Worm (Caenorhabditis elegans): ENCODE measurements around the gene ser-2.
A peak's percentile ranks its signal among the peaks of the same experiment; 100 is the strongest.

The ser-2 gene

DNA sequence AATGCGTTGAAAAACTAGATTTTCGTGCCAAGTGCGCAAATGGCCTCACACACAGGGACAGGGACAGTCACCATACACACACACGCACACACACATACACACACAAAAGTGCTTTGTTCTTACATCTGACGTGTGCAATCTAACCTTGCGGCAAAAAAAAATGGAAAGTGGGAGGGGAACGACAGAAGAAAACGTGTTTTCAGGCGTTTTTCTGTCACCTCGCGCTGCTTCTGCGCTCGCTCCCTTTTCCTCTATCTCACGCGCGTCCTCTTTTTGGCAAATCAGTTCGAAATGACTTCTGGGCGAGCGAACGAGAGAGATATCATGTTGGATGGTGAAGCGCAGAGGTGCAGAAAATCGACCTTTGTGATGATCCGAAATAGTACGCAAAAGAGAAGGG, 28.7 kb downstream of the ser-2 start (continued):
- no peak for TF ChIP-seq ets-5 (GFP tag; IDR thresholded peaks at IDR 0.05)
- TF ChIP-seq pag-3 (tag; optimal IDR thresholded peaks at IDR 0.05; ENCODE audit: borderline replicate concordance, insufficient read depth) = no peak
- no peak for TF ChIP-seq aha-1 (tag; optimal IDR thresholded peaks at IDR 0.05)
- no peak for TF ChIP-seq pqm-1 (tag; optimal IDR thresholded peaks at IDR 0.05)
- TF ChIP-seq fkh-4 (tag; optimal IDR thresholded peaks at IDR 0.05; ENCODE audit: borderline replicate concordance) = no peak
- no peak for TF ChIP-seq nhr-47 (tag; optimal IDR thresholded peaks at IDR 0.05)
- peak in 1 of 2 experiments; percentile 9 for TF ChIP-seq lsy-2 (tag; optimal IDR thresholded peaks at IDR 0.05)
- TF ChIP-seq Y116A8C.19 (tag; optimal IDR thresholded peaks at IDR 0.05; ENCODE audit: borderline replicate concordance) = no peak
- TF ChIP-seq ztf-11 (tag; optimal IDR thresholded peaks at IDR 0.05) = no peak
- no peak for TF ChIP-seq sox-4 (tag; optimal IDR thresholded peaks at IDR 0.05)
- no peak for TF ChIP-seq zag-1 (tag; optimal IDR thresholded peaks at IDR 0.05)
- TF ChIP-seq nhr-76 (tag; optimal IDR thresholded peaks at IDR 0.05) = no peak
- TF ChIP-seq sup-37 (GFP tag; optimal IDR thresholded peaks at IDR 0.05) = no peak
- TF ChIP-seq snpc-4 (tag; optimal IDR thresholded peaks at IDR 0.05) = no peak
- peak; percentile 36 for TF ChIP-seq nhr-77 (tag; optimal IDR thresholded peaks at IDR 0.05)
- peak in 1 of 2 experiments; percentile 11 for TF ChIP-seq efl-1 (optimal IDR thresholded peaks at IDR 0.05)
- TF ChIP-seq efl-1 (GFP tag; optimal IDR thresholded peaks at IDR 0.05 in 1 of 2) = peak in 1 of 2 experiments; percentile 92
- no peak for TF ChIP-seq pax-3 (tag; optimal IDR thresholded peaks at IDR 0.05)
- peak; percentile 3 for TF ChIP-seq C16A3.4 (tag; optimal IDR thresholded peaks at IDR 0.05)
- TF ChIP-seq nhr-12 (tag; optimal IDR thresholded peaks at IDR 0.05) = no peak
- no peak for TF ChIP-seq zip-4 (GFP tag; optimal IDR thresholded peaks at IDR 0.05)
- no peak for TF ChIP-seq lin-15B (tag; optimal IDR thresholded peaks at IDR 0.05)
- no peak for TF ChIP-seq F16B12.6 (tag; optimal IDR thresholded peaks at IDR 0.05)
- TF ChIP-seq snu-23 (GFP tag; optimal IDR thresholded peaks at IDR 0.05) = peak; percentile 18
- TF ChIP-seq tbx-2 (tag; optimal IDR thresholded peaks at IDR 0.05) = no peak
- TF ChIP-seq ceh-90 (tag; optimal IDR thresholded peaks at IDR 0.05) = no peak
- no peak for TF ChIP-seq dsc-1 (tag; optimal IDR thresholded peaks at IDR 0.05)
- peak in 1 of 2 experiments; percentile 47 for TF ChIP-seq mdl-1 (tag; optimal IDR thresholded peaks at IDR 0.05)
- no peak for TF ChIP-seq xbp-1 (tag; optimal IDR thresholded peaks at IDR 0.05)
- TF ChIP-seq alr-1 (tag; optimal IDR thresholded peaks at IDR 0.05; ENCODE audit: borderline replicate concordance) = no peak
- no peak for TF ChIP-seq skn-1 (tag; optimal IDR thresholded peaks at IDR 0.05)
- TF ChIP-seq unc-86 (tag; optimal IDR thresholded peaks at IDR 0.05) = no peak
- peak; percentile 35 for TF ChIP-seq nhr-71 (tag; optimal IDR thresholded peaks at IDR 0.05)
- TF ChIP-seq ces-1 (GFP tag; optimal IDR thresholded peaks at IDR 0.05) = no peak
- TF ChIP-seq unc-98 (GFP tag; IDR thresholded peaks at IDR 0.05) = no peak
- no peak for TF ChIP-seq nhr-11 (tag; optimal IDR thresholded peaks at IDR 0.05)
- TF ChIP-seq lin-35 (GFP tag; optimal IDR thresholded peaks at IDR 0.05) = peak in 1 of 2 experiments; percentile 46
- no peak for TF ChIP-seq swsn-7 (tag; optimal IDR thresholded peaks at IDR 0.05)
- TF ChIP-seq mef-2 (tag; optimal IDR thresholded peaks at IDR 0.05) = no peak
- no peak for TF ChIP-seq nhr-90 (tag; optimal IDR thresholded peaks at IDR 0.05; ENCODE audit: poor library complexity)
- no peak for TF ChIP-seq aly-2 (tag; optimal IDR thresholded peaks at IDR 0.05)
- TF ChIP-seq dpl-1 (GFP tag; optimal IDR thresholded peaks at IDR 0.05) = peak in 1 of 3 experiments; percentile 19
- no peak for TF ChIP-seq efl-3 (GFP tag; optimal IDR thresholded peaks at IDR 0.05)
- TF ChIP-seq blmp-1 (tag; optimal IDR thresholded peaks at IDR 0.05) = peak; percentile 91
- peak; percentile 84 for TF ChIP-seq lin-14 (GFP tag; optimal IDR thresholded peaks at IDR 0.05)
- no peak for TF ChIP-seq lin-13 (GFP tag; optimal IDR thresholded peaks at IDR 0.05)
- TF ChIP-seq nhr-237 (tag; optimal IDR thresholded peaks at IDR 0.05) = peak; percentile 39
- TF ChIP-seq grh-1 (GFP tag; IDR thresholded peaks at IDR 0.05) = peak; percentile 64
- peak; percentile 2 for TF ChIP-seq rnt-1 (tag; optimal IDR thresholded peaks at IDR 0.05)
- no peak for TF ChIP-seq elt-2 (tag; optimal IDR thresholded peaks at IDR 0.05)
- TF ChIP-seq tlp-1 (tag; optimal IDR thresholded peaks at IDR 0.05) = no peak
- no peak for TF ChIP-seq hpl-2 (GFP tag; optimal IDR thresholded peaks at IDR 0.05)
- no peak for TF ChIP-seq ceh-63 (GFP tag; optimal IDR thresholded peaks at IDR 0.05)
- TF ChIP-seq irx-1 (tag; optimal IDR thresholded peaks at IDR 0.05) = no peak

Measured in whole organism, L1 larva.